Worm (Caenorhabditis elegans) whole organism, mixed stage, embryonic: Measurements from ENCODE around the gene lec-11.

Experiments used
- blmp-1 ChIP-seq: fragments of 150-350 bp; optimal IDR thresholded peaks from 2 replicates; lab custom pipeline; 2014; ENCODE audit warnings: missing biosample characterization, missing genetic modification characterization
- lin-13 ChIP-seq: fragments of 150-350 bp; optimal IDR thresholded peaks from 2 replicates; lab custom pipeline; 2014; ENCODE audit warnings: missing biosample characterization, missing genetic modification characterization
- lsy-2 ChIP-seq: fragments of 150-350 bp; optimal IDR thresholded peaks from 2 replicates; lab custom pipeline; 2014; ENCODE audit warnings: missing biosample characterization, missing genetic modification characterization
- sem-2 ChIP-seq: fragments of 200-800 bp; sonication (Bioruptor generic); optimal IDR thresholded peaks from 2 replicates; lab custom pipeline; 2018; ENCODE audit warnings: mild to moderate bottlenecking, missing genetic modification characterization, missing compliant biosample characterization
- snpc-4 ChIP-seq: fragments of 150-350 bp; optimal IDR thresholded peaks from 2 replicates; lab custom pipeline; 2014; ENCODE audit warnings: missing biosample characterization, missing genetic modification characterization
- unc-39 ChIP-seq: fragments of 150-350 bp; optimal IDR thresholded peaks from 2 replicates; lab custom pipeline; 2014; ENCODE audit warnings: missing biosample characterization, missing genetic modification characterization
- unc-62 ChIP-seq: fragments of 150-350 bp; optimal IDR thresholded peaks from 2 replicates; lab custom pipeline; 2014; ENCODE audit warnings: missing biosample characterization, missing genetic modification reagents, missing genetic modification characterization

DNA sequence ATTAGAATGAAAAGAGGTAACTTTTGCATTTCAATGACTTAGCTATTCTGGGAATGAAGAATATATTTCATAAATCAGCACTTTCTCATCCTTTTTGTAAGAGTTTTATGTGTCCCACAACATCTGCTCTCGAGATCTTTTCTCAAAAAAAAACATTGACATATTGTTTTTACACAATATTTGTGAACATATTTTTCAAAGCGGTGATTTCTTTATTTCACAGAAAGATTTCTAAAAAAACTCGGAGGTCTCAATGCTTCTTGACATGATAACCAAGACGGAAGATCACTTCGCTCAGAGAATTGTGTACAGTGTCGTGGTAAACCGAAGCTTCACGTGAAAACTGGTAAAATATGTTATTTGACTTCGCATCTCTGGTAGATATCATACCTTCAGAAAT, 6.0 kb upstream of the lec-11 start, which contains the start of gene F38A5.22:
- TF ChIP-seq lin-13 (no peak), lsy-2 (tag; lab: Kevin White, UChicago) (no peak), unc-39 (tag; lab: Kevin White, UChicago) (no peak), unc-62 (GFP tag; lab: Kevin White, UChicago) (no peak), snpc-4 (tag; lab: Kevin White, UChicago) (no peak), sem-2 (GFP tag; lab: Kevin White, UChicago) (no peak), blmp-1 (tag; lab: Kevin White, UChicago) (no peak)
